Worm (Caenorhabditis elegans) whole organism, L4/young adult: ENCODE data around the gene K10C2.8.

Experiments
- W03F9.2 ChIP-seq: fragments of 150-350 bp; optimal IDR thresholded peaks from 2 replicates; lab custom pipeline; 2014; ENCODE audit warnings: missing biosample characterization, missing genetic modification characterization
- him-1 ChIP-seq: sonication (generic microtip); optimal IDR thresholded peaks from 2 replicates; lab custom pipeline; 2016; ENCODE audit warnings: missing genotype, missing genetic modification reagents, missing genetic modification characterization, missing compliant biosample characterization

- TF ChIP-seq W03F9.2, result no peak
- no peak for TF ChIP-seq him-1 (tag; lab: Kevin White, UChicago)
Measured at ce11 chrX:6433688-6434087, 3.8 kb downstream of the K10C2.8 start, which contains the start of gene K10C2.2.
